Fruit fly (Drosophila melanogaster): ENCODE measurements around the gene CG13707.

The CG13707 gene

dm6 chr3L:4840039-4840939 is at the start of gene CG13707:
CG13707 (minus strand) TSS chr3L:4840108.
- peak; percentile 99 for TF ChIP-seq pad (GFP tag; optimal IDR thresholded peaks at IDR 0.05)
- TF ChIP-seq CG7101 (tag; optimal IDR thresholded peaks at IDR 0.05) = no peak

DNA sequence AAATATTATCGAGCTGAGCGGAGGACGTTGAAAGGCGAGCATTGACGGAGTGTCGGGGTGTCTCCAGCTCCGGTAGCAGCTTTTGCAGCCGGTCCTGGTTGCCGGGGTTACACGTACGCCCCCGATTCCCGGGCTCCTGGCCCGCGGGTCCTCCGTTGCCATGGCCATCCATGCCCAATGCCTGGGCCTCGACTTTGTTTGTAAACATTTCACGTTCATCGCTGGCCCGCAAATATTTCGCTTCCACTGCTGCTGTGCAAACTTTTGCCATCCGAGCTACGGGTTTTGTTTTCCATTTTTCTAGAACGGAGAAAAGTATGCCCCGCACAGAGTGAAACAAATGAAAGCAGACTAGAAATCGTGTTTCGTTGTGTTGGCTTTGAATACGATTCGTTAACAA is 21.1 kb upstream of the CG13707 start, which contains the start of gene Dnah3:
TSS of gene Dnah3 (plus strand) at position 301 of the 400 bp plus-strand sequence.
- no peak for TF ChIP-seq toe (GFP tag; optimal IDR thresholded peaks at IDR 0.05)

- TF ChIP-seq ovo (GFP tag; optimal IDR thresholded peaks at IDR 0.05) (no peak), Mnt (GFP tag; optimal IDR thresholded peaks at IDR 0.05) (no peak), CG1620 (GFP tag; optimal IDR thresholded peaks at IDR 0.05) (no peak), toe (GFP tag; optimal IDR thresholded peaks at IDR 0.05) (no peak), bab1 (GFP tag; optimal IDR thresholded peaks at IDR 0.05) (no peak), Crg-1 (GFP tag; optimal IDR thresholded peaks at IDR 0.05) (no peak), Clk (GFP tag; optimal IDR thresholded peaks at IDR 0.05) (no peak), Hr96 (GFP tag; optimal IDR thresholded peaks at IDR 0.05) (no peak), cic (GFP tag; optimal IDR thresholded peaks at IDR 0.05) (no peak), CG5204 (GFP tag; optimal IDR thresholded peaks at IDR 0.05) (no peak), kay (GFP tag; ENCODE audit: borderline replicate concordance) (no peak), pad (GFP tag; optimal IDR thresholded peaks at IDR 0.05) (no peak), CG33017 (tag; optimal IDR thresholded peaks at IDR 0.05) (no peak), CG7045 (GFP tag; optimal IDR thresholded peaks at IDR 0.05) (no peak), CG14711 (tag; optimal IDR thresholded peaks at IDR 0.05) (no peak), CG11617 (GFP tag; optimal IDR thresholded peaks at IDR 0.05) (no peak), tj (GFP tag; optimal IDR thresholded peaks at IDR 0.05) (no peak), CG7101 (tag; optimal IDR thresholded peaks at IDR 0.05) (no peak), cnc (optimal IDR thresholded peaks at IDR 0.05) (no peak), CG12768 (GFP tag; optimal IDR thresholded peaks at IDR 0.05) (no peak)
Measured at dm6 chr3L:4860370-4860769, 20.5 kb upstream of the CG13707 start, which contains the start of gene CG32235. CG32235 (minus strand) TSS chr3L:4860470.

DNA sequence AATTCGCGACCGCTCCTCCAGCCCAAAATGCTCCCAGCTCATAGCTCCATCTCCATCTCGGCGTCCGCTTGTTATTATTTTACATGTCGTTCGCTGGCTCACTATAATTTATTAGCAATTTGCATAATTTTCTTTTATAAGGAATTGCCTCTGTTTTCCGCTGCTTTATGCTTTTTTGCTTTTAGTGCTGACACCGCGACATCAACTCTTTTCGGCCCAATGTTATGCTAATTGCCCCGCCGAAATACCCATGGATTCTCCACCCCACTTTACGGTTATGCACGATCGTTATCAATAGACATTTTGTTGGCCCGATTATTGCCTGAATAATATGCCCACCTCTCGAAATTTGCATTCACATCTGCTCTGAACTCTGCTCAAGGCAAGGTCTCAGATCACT is 15.3 kb upstream of the CG13707 start:
- no peak for TF ChIP-seq CG7045 (GFP tag; optimal IDR thresholded peaks at IDR 0.05)
- TF ChIP-seq Clk (GFP tag; optimal IDR thresholded peaks at IDR 0.05) = no peak
- no peak for TF ChIP-seq CG12768 (GFP tag; optimal IDR thresholded peaks at IDR 0.05)
- TF ChIP-seq pad (GFP tag; optimal IDR thresholded peaks at IDR 0.05) = no peak
- no peak for TF ChIP-seq Hr96 (GFP tag; optimal IDR thresholded peaks at IDR 0.05)
- TF ChIP-seq toe (GFP tag; optimal IDR thresholded peaks at IDR 0.05) = no peak
- no peak for TF ChIP-seq cic (GFP tag; optimal IDR thresholded peaks at IDR 0.05)
- TF ChIP-seq Mnt (GFP tag; optimal IDR thresholded peaks at IDR 0.05) = no peak
- no peak for TF ChIP-seq ovo (GFP tag; optimal IDR thresholded peaks at IDR 0.05)
- TF ChIP-seq bab1 (GFP tag; optimal IDR thresholded peaks at IDR 0.05) = no peak
- TF ChIP-seq kay (GFP tag; ENCODE audit: borderline replicate concordance) = no peak
- TF ChIP-seq CG11617 (GFP tag; optimal IDR thresholded peaks at IDR 0.05) = no peak
- no peak for TF ChIP-seq CG14711 (tag; optimal IDR thresholded peaks at IDR 0.05)
- no peak for TF ChIP-seq Crg-1 (GFP tag; optimal IDR thresholded peaks at IDR 0.05)

DNA sequence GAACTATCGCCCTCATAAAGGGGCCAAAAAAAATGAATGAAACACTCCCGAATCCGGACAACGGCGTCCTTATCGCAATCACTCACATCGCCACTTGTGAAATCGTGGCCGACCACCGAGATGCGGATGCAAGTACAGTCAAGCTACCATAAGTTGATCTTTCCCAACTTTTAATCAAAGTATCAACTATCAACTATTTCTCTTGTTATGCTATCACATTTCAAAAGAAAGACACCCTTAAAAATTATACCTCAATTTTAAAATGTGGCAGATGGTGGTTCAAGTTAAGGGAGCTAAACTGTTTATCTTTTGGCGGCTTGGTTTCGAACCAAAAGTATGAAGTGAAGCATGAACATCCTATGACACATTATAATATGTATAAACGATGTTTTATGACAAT is 14.2 kb upstream of the CG13707 start:
- TF ChIP-seq bab1 (GFP tag; optimal IDR thresholded peaks at IDR 0.05) (no peak), CG7045 (GFP tag; optimal IDR thresholded peaks at IDR 0.05) (no peak), CG14711 (tag; optimal IDR thresholded peaks at IDR 0.05) (no peak), Crg-1 (GFP tag; optimal IDR thresholded peaks at IDR 0.05) (no peak), CG33017 (tag; optimal IDR thresholded peaks at IDR 0.05) (no peak), cic (GFP tag; optimal IDR thresholded peaks at IDR 0.05) (no peak), Hr96 (GFP tag; optimal IDR thresholded peaks at IDR 0.05) (no peak), toe (GFP tag; optimal IDR thresholded peaks at IDR 0.05) (no peak), tj (GFP tag; optimal IDR thresholded peaks at IDR 0.05) (no peak), ovo (GFP tag; optimal IDR thresholded peaks at IDR 0.05) (no peak), CG11617 (GFP tag; optimal IDR thresholded peaks at IDR 0.05) (no peak), kay (GFP tag; ENCODE audit: borderline replicate concordance) (no peak), pad (GFP tag; optimal IDR thresholded peaks at IDR 0.05) (no peak), CG7101 (tag; optimal IDR thresholded peaks at IDR 0.05) (no peak), Clk (GFP tag; optimal IDR thresholded peaks at IDR 0.05) (no peak), CG5204 (GFP tag; optimal IDR thresholded peaks at IDR 0.05) (no peak), CG12768 (GFP tag; optimal IDR thresholded peaks at IDR 0.05) (no peak)

DNA sequence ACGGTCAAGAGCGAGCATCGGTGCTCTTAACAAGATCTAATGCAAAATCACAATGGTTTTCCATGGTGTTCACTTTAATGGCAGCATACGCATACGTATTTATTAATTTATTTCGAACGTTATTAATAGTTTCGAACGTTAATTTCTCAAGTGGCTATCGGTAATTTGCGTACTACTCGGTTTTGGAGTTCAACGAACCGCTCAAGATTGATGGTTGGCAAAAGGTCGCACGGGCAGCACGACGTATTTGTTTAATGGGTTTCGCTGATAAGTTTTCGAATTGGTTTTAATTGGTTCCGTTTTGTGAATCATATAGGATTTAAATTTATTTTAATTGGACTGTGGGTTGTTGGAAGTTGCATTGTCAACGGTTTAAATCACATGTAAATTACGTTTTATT is 13.2 kb upstream of the CG13707 start:
- TF ChIP-seq cic (GFP tag; optimal IDR thresholded peaks at IDR 0.05) (no peak), toe (GFP tag; optimal IDR thresholded peaks at IDR 0.05) (no peak), pad (GFP tag; optimal IDR thresholded peaks at IDR 0.05) (no peak), CG11617 (GFP tag; optimal IDR thresholded peaks at IDR 0.05) (no peak), CG7045 (GFP tag; optimal IDR thresholded peaks at IDR 0.05) (no peak), cnc (optimal IDR thresholded peaks at IDR 0.05) (no peak), Clk (GFP tag; optimal IDR thresholded peaks at IDR 0.05) (no peak), ovo (GFP tag; optimal IDR thresholded peaks at IDR 0.05) (no peak)
